Fruit fly (Drosophila melanogaster) whole organism, embryonic: ENCODE data around the gene Ir93a.

Experiments used
- Adf1 ChIP-seq: fragments of 200-800 bp; sonication (Bioruptor generic); IDR thresholded peaks from 2 replicates; pipeline ENCODE4 v1.3.6; 2022; ENCODE audit warnings: missing biosample characterization, missing genetic modification characterization
- CG14050 ChIP-seq: fragments of 200-800 bp; sonication (Bioruptor generic); IDR thresholded peaks from 3 replicates; pipeline ENCODE4 v1.3.6; 2022; ENCODE audit warnings: missing biosample characterization, missing genetic modification characterization
- CG14710 ChIP-seq: fragments of 200-800 bp; sonication (Bioruptor generic); optimal IDR thresholded peaks from 3 replicates; lab custom pipeline; 2019; ENCODE audit warnings: missing biosample characterization, mild to moderate bottlenecking, missing genetic modification characterization, moderate library complexity
- CG17328 ChIP-seq: fragments of 200-800 bp; sonication (Bioruptor generic); IDR thresholded peaks from 2 replicates; pipeline ENCODE4 v1.3.6; 2022; ENCODE audit warnings: missing biosample characterization, missing genetic modification characterization
- CG17802 ChIP-seq: fragments of 200-800 bp; sonication (Bioruptor generic); optimal IDR thresholded peaks from 2 replicates; lab custom pipeline; 2018; ENCODE audit warnings: missing biosample characterization, mild to moderate bottlenecking, missing genetic modification characterization, moderate library complexity
- CG17829 ChIP-seq: fragments of 200-800 bp; optimal IDR thresholded peaks from 2 replicates; lab custom pipeline; 2019; ENCODE audit warnings: missing biosample characterization, mild to moderate bottlenecking, missing genetic modification characterization, moderate library complexity
- CG1792 ChIP-seq: fragments of 200-800 bp; sonication (Bioruptor generic); optimal IDR thresholded peaks from 2 replicates; lab custom pipeline; 2016; ENCODE audit warnings: missing biosample characterization, missing genetic modification characterization
- CG18262 ChIP-seq: fragments of 200-800 bp; optimal IDR thresholded peaks from 3 replicates; lab custom pipeline; 2019; ENCODE audit warnings: missing biosample characterization, mild to moderate bottlenecking, missing genetic modification characterization, moderate library complexity
- CG18599 ChIP-seq: fragments of 200-800 bp; sonication (Bioruptor generic); optimal IDR thresholded peaks from 3 replicates; lab custom pipeline; 2017; ENCODE audit warnings: missing biosample characterization, missing genetic modification characterization, mild to moderate bottlenecking, moderate library complexity, missing genetic modification reagents
- CG2678 ChIP-seq: fragments of 200-800 bp; sonication (Bioruptor generic); optimal IDR thresholded peaks from 3 replicates; lab custom pipeline; 2019; ENCODE audit warnings: missing biosample characterization, mild to moderate bottlenecking, missing genetic modification characterization, moderate library complexity
- CG30403 ChIP-seq: fragments of 200-800 bp; sonication (Bioruptor generic); optimal IDR thresholded peaks from 3 replicates; lab custom pipeline; 2016; ENCODE audit warnings: missing biosample characterization, missing genetic modification characterization
- CG3726 ChIP-seq: fragments of 200-800 bp; sonication (Bioruptor generic); IDR thresholded peaks from 3 replicates; pipeline ENCODE4, ENCODE4 v1.3.6; 2022; ENCODE audit warnings: missing biosample characterization, missing genetic modification characterization
- CG5953 ChIP-seq: fragments of 200-800 bp; sonication (Bioruptor generic); IDR thresholded peaks from 2 replicates; pipeline ENCODE4 v1.3.6; 2022; ENCODE audit warnings: missing biosample characterization, missing genetic modification characterization
- CG7839 ChIP-seq: fragments of 200-800 bp; sonication (Bioruptor generic); optimal IDR thresholded peaks from 3 replicates; lab custom pipeline; 2018; ENCODE audit warnings: missing biosample characterization, mild to moderate bottlenecking, missing genetic modification characterization, moderate library complexity
- CG7963 ChIP-seq: fragments of 200-800 bp; sonication (Bioruptor generic); IDR thresholded peaks from 3 replicates; pipeline ENCODE4 v1.3.6; 2022; ENCODE audit warnings: missing biosample characterization, missing genetic modification characterization; ENCODE audit not compliant: partially characterized antibody
- CG7987 ChIP-seq: fragments of 200-800 bp; sonication (Bioruptor generic); optimal IDR thresholded peaks from 2 replicates; lab custom pipeline; 2018; ENCODE audit warnings: missing biosample characterization, mild to moderate bottlenecking, missing genetic modification characterization, moderate library complexity
- CG8359 ChIP-seq: fragments of 200-800 bp; sonication (Bioruptor generic); optimal IDR thresholded peaks from 2 replicates; lab custom pipeline; 2017; ENCODE audit warnings: missing biosample characterization, mild to moderate bottlenecking, missing genetic modification characterization, borderline replicate concordance
- Chrac-16 ChIP-seq: fragments of 200-800 bp; sonication (Bioruptor generic); optimal IDR thresholded peaks from 3 replicates; lab custom pipeline; 2016; ENCODE audit warnings: missing biosample characterization, missing genetic modification characterization
- CrebB ChIP-seq: fragments of 200-800 bp; sonication (Bioruptor generic); optimal IDR thresholded peaks from 3 replicates; lab custom pipeline; 2018; ENCODE audit warnings: missing biosample characterization, mild to moderate bottlenecking, missing genetic modification characterization
- Hr51 ChIP-seq, 2 experiments: fragments of 200-800 bp; sonication (Bioruptor generic); optimal IDR thresholded peaks; 2 replicates in 1 of 2; 3 replicates in 1 of 2; lab custom pipeline; 2016 to 2018; ENCODE audit warnings: missing biosample characterization in 2 of 2, missing genetic modification characterization in 2 of 2, mild to moderate bottlenecking in 1 of 2, moderate library complexity in 1 of 2
- MBD-R2 ChIP-seq: fragments of 200-800 bp; sonication (Bioruptor generic); IDR thresholded peaks from 2 replicates; pipeline ENCODE4 v1.3.6; 2022; ENCODE audit warnings: missing biosample characterization, missing genetic modification characterization
- MESR4 ChIP-seq: fragments of 200-800 bp; sonication (Bioruptor generic); optimal IDR thresholded peaks from 2 replicates; lab custom pipeline; 2018; ENCODE audit warnings: missing biosample characterization, mild to moderate bottlenecking, missing genetic modification characterization, moderate library complexity
- MTF-1 ChIP-seq: fragments of 200-800 bp; sonication (Bioruptor generic); optimal IDR thresholded peaks from 2 replicates; lab custom pipeline; 2018; ENCODE audit warnings: missing biosample characterization, mild to moderate bottlenecking, missing genetic modification characterization, borderline replicate concordance
- Med ChIP-seq: fragments of 200-800 bp; sonication (Bioruptor generic); peaks from one replicate; lab custom pipeline; 2016; ENCODE audit warnings: missing biosample characterization, missing genetic modification characterization, mild to moderate bottlenecking, inconsistent platforms, moderate library complexity
- Nf-YC ChIP-seq: fragments of 200-800 bp; optimal IDR thresholded peaks from 3 replicates; lab custom pipeline; 2019; ENCODE audit warnings: missing biosample characterization, mild to moderate bottlenecking, missing genetic modification characterization, moderate library complexity
- Ptx1 ChIP-seq: fragments of 200-800 bp; sonication (Bioruptor generic); IDR thresholded peaks from 2 replicates; pipeline ENCODE4 v1.3.6; 2022; ENCODE audit warnings: missing biosample characterization, missing genetic modification characterization
- Trl ChIP-seq, 3 experiments: fragments of >200 bp in 2 of 3; fragments of 200-800 bp in 1 of 3; sonication (Bioruptor generic) in 1 of 3; optimal IDR thresholded peaks; 2 replicates in 1 of 3; 3 replicates in 2 of 3; lab custom pipeline; 2016 to 2017; ENCODE audit warnings: missing biosample characterization in 1 of 3, missing genetic modification characterization in 1 of 3
- Xrp1 ChIP-seq: fragments of 200-800 bp; sonication (Bioruptor generic); IDR thresholded peaks from 2 replicates; pipeline ENCODE4 v1.3.6; 2022; ENCODE audit warnings: missing biosample characterization, missing genetic modification characterization
- YL-1 ChIP-seq: fragments of 200-800 bp; sonication (Bioruptor generic); optimal IDR thresholded peaks from 3 replicates; lab custom pipeline; 2017; ENCODE audit warnings: missing biosample characterization, mild to moderate bottlenecking, missing genetic modification characterization
- bcd ChIP-seq: fragments of 200-800 bp; sonication (Bioruptor generic); optimal IDR thresholded peaks from 2 replicates; lab custom pipeline; 2017; ENCODE audit warnings: missing biosample characterization, mild to moderate bottlenecking, missing genetic modification characterization
- caup ChIP-seq: fragments of 200-800 bp; sonication (Bioruptor generic); optimal IDR thresholded peaks from 3 replicates; lab custom pipeline; 2017; ENCODE audit warnings: missing biosample characterization, mild to moderate bottlenecking, missing genetic modification characterization, moderate library complexity; ENCODE audit not compliant: severe bottlenecking
- chinmo ChIP-seq: fragments of 200-800 bp; sonication (Bioruptor generic); IDR thresholded peaks from 4 replicates; pipeline ENCODE4 v1.3.6; 2022; ENCODE audit warnings: missing biosample characterization, missing genetic modification characterization; ENCODE audit not compliant: partially characterized antibody
- corto ChIP-seq: fragments of 200-800 bp; sonication (Bioruptor generic); optimal IDR thresholded peaks from 2 replicates; lab custom pipeline; 2016; ENCODE audit warnings: missing biosample characterization, mild to moderate bottlenecking, missing genetic modification characterization, moderate library complexity
- emc ChIP-seq: fragments of 200-800 bp; sonication (Bioruptor generic); optimal IDR thresholded peaks from 2 replicates; lab custom pipeline; 2016; ENCODE audit warnings: missing biosample characterization, missing genetic modification characterization
- eyg ChIP-seq: fragments of 200-800 bp; sonication (Bioruptor generic); optimal IDR thresholded peaks from 3 replicates; lab custom pipeline; 2016; ENCODE audit warnings: missing biosample characterization, missing genetic modification characterization
- fd102C ChIP-seq: fragments of 200-800 bp; sonication (Bioruptor generic); optimal IDR thresholded peaks from 2 replicates; lab custom pipeline; 2018; ENCODE audit warnings: missing biosample characterization, mild to moderate bottlenecking, missing genetic modification characterization, moderate library complexity
- fd3F ChIP-seq: fragments of 200-800 bp; sonication (Bioruptor generic); optimal IDR thresholded peaks from 2 replicates; lab custom pipeline; 2018; ENCODE audit warnings: missing biosample characterization, mild to moderate bottlenecking, missing genetic modification characterization, moderate library complexity
- mirr ChIP-seq: fragments of 200-800 bp; sonication (Bioruptor generic); optimal IDR thresholded peaks from 3 replicates; lab custom pipeline; 2018; ENCODE audit warnings: missing biosample characterization, mild to moderate bottlenecking, missing genetic modification characterization
- mld ChIP-seq: fragments of 200-800 bp; sonication (Bioruptor generic); IDR thresholded peaks from 3 replicates; pipeline ENCODE4 v1.3.6; 2022; ENCODE audit warnings: missing biosample characterization, missing genetic modification characterization; ENCODE audit not compliant: partially characterized antibody
- nerfin-2 ChIP-seq: fragments of 200-800 bp; sonication (Bioruptor generic); IDR thresholded peaks from 2 replicates; pipeline ENCODE4 v1.3.6; 2022; ENCODE audit warnings: missing biosample characterization, missing genetic modification characterization; ENCODE audit not compliant: partially characterized antibody
- row ChIP-seq: fragments of 200-800 bp; sonication (Bioruptor generic); IDR thresholded peaks from 3 replicates; pipeline ENCODE4 v1.3.6; 2022; ENCODE audit warnings: missing biosample characterization, missing genetic modification characterization
- sc ChIP-seq, 3 experiments: fragments of >200 bp in 2 of 3; fragments of 200-800 bp in 1 of 3; sonication (Bioruptor generic) in 1 of 3; optimal IDR thresholded peaks; 2 replicates in 2 of 3; 3 replicates in 1 of 3; lab custom pipeline; 2017; ENCODE audit warnings: mild to moderate bottlenecking in 1 of 3, missing biosample characterization in 1 of 3, missing genetic modification characterization in 1 of 3, missing genetic modification reagents in 1 of 3
- sr ChIP-seq: fragments of 200-800 bp; sonication (Bioruptor generic); IDR thresholded peaks from 3 replicates; pipeline ENCODE4 v1.3.6; 2022; ENCODE audit warnings: missing biosample characterization, missing genetic modification characterization
- tap ChIP-seq: fragments of 200-800 bp; optimal IDR thresholded peaks from 3 replicates; lab custom pipeline; 2019; ENCODE audit warnings: missing biosample characterization, mild to moderate bottlenecking, missing genetic modification characterization, moderate library complexity
- usp ChIP-seq: fragments of >200 bp; optimal IDR thresholded peaks from 2 replicates; lab custom pipeline; 2017; ENCODE audit warnings: missing biosample characterization, missing genetic modification characterization
- zfh2 ChIP-seq: fragments of 200-800 bp; sonication (Bioruptor generic); optimal IDR thresholded peaks from 2 replicates; lab custom pipeline; 2016; ENCODE audit warnings: missing biosample characterization, missing genetic modification characterization

Ir93a gene

DNA sequence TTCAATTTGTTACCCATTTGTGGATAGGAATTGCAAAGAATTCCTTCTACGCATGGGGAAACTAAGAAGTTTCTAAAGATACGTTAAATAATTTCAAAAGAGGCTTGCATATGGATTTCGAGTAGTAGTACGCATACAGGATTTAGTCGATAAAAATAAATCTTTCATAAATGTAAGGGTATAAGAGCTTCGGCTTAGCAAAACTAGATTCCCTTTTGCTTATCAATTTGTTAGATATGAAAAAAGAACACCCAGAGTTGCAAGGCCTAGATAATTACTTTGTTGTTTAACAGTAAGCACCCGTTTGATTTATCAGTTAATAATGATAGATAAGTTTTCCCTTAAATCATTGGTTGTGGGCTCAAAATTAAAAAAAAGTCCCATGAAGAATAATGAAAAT, 14.3 kb downstream of the Ir93a start (continued):
- TF ChIP-seq row (GFP tag; lab: Robert Waterston, UW): peak; percentile 71
- no peak for TF ChIP-seq MESR4 (GFP tag; lab: Kevin White, UChicago)
- TF ChIP-seq Chrac-16: no peak
- no peak for TF ChIP-seq YL-1 (GFP tag; lab: Kevin White, UChicago)
- TF ChIP-seq Ptx1: 0 out of 2 replicates have a peak, but pooled peaks have one; percentile 15
- no peak for TF ChIP-seq CrebB (tag; lab: Kevin White, UChicago)
- no peak for TF ChIP-seq eyg (GFP tag; lab: Kevin White, UChicago)
- TF ChIP-seq Med: peak; percentile 12
- no peak for TF ChIP-seq bcd (GFP tag; lab: Kevin White, UChicago)
- TF ChIP-seq sr (GFP tag; lab: Robert Waterston, UW): no peak
- TF ChIP-seq Xrp1 (GFP tag; lab: Robert Waterston, UW): peak; percentile 39; the same call in 1 of the 2 replicates
- TF ChIP-seq mirr (GFP tag; lab: Kevin White, UChicago): peak; percentile 76
- TF ChIP-seq CG8359: no peak
- peak; percentile 39 for TF ChIP-seq CG7839
- peak; percentile 43 for TF ChIP-seq CG2678 (tag; lab: Kevin White, UChicago)
- no peak for TF ChIP-seq tap (tag; lab: Kevin White, UChicago)
- no peak for TF ChIP-seq CG17802 (tag; lab: Kevin White, UChicago)
- TF ChIP-seq mld (GFP tag; lab: Robert Waterston, UW): no peak
- TF ChIP-seq Nf-YC (tag; lab: Kevin White, UChicago): peak; percentile 22
- TF ChIP-seq MBD-R2 (GFP tag; lab: Robert Waterston, UW): no peak
- peak; percentile 19 for TF ChIP-seq CG18599 (GFP tag; lab: Kevin White, UChicago)
- TF ChIP-seq usp (GFP tag; lab: Kevin White, UChicago): no peak
- TF ChIP-seq CG14050 (GFP tag; lab: Robert Waterston, UW): no peak
- TF ChIP-seq CG30403 (GFP tag; lab: Kevin White, UChicago): no peak
- peak; percentile 12 for TF ChIP-seq CG18262 (tag; lab: Kevin White, UChicago)

DNA sequence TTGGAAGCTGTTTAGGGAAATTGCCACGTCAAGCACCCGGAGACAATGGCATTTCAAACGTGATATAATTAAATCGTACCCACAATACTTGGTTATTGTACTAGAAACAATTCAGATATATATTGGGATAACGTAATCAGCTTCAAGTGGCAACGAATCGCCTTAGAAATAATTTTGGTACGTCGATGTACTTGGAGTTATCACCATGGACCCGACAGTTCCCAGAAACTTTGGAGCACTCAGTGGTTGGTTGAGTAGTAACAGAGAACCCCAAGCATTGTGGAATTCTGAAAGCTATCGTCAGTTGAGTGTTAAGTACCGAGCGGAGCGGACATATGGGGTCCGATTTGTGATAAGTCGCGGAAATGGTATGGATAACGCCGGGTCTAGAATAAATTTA, 17.9 kb downstream of the Ir93a start, which contains the start of gene CG15695:
Gene CG15695 (plus strand): TSS at position 301 of the 400 bp plus-strand sequence.
- TF ChIP-seq Hr51 (GFP tag; optimal IDR thresholded peaks at IDR 0.05; lab: Kevin White, UChicago): no peak
- TF ChIP-seq MTF-1 (GFP tag; lab: Kevin White, UChicago): no peak
- no peak for TF ChIP-seq corto
- TF ChIP-seq fd102C: no peak
- TF ChIP-seq CG5953: no peak

DNA sequence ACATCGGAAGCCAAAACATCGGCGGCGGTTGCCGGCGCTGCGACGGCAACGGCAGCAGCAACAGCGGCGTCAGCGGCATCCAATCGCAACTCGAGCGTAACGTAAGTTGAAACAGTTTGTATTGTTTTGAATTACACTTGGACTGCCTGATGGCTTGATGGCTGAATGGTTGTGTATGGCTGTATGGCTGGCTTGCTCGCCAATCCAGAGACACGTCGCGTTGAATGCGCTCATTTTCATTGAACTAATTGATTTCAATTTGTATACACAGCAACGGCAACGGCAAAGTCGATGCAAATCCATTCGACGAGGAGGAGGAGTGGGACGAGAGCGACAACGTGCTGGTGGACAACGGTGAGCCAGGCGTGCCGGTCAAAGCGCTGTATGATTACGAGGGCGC, 21.0 kb downstream of the Ir93a start:
- no peak for TF ChIP-seq nerfin-2 (GFP tag; lab: Robert Waterston, UW)
- TF ChIP-seq CG17328 (GFP tag; lab: Robert Waterston, UW): no peak
- TF ChIP-seq caup: no peak
- TF ChIP-seq CG1792 (GFP tag; lab: Kevin White, UChicago): no peak
- TF ChIP-seq CG3726 (GFP tag; lab: Robert Waterston, UW): no peak
- TF ChIP-seq CG17829 (tag; lab: Kevin White, UChicago): no peak
- peak; percentile 27 for TF ChIP-seq Med
- TF ChIP-seq Adf1 (GFP tag; lab: Robert Waterston, UW): peak; percentile 71
- TF ChIP-seq sc (optimal IDR thresholded peaks at IDR 0.05; lab: Kevin White, UChicago): no peak
- no peak for TF ChIP-seq sc (GFP tag; optimal IDR thresholded peaks at IDR 0.05; lab: Kevin White, UChicago)
- no peak for TF ChIP-seq CG14710 (tag; lab: Kevin White, UChicago)
- TF ChIP-seq CG7987: no peak
- no peak for TF ChIP-seq CG7963 (GFP tag; lab: Robert Waterston, UW)
- TF ChIP-seq Trl (optimal IDR thresholded peaks at IDR 0.05; lab: Kevin White, UChicago): no peak
- TF ChIP-seq Trl (GFP tag; optimal IDR thresholded peaks at IDR 0.05; lab: Kevin White, UChicago): no peak
- peak; percentile 77 for TF ChIP-seq Nf-YC (tag; lab: Kevin White, UChicago)
- no peak for TF ChIP-seq emc (GFP tag; lab: Kevin White, UChicago)
- TF ChIP-seq CG8359: no peak
- no peak for TF ChIP-seq fd3F (GFP tag; lab: Kevin White, UChicago)
- TF ChIP-seq chinmo (GFP tag; lab: Robert Waterston, UW): peak; percentile 60; the same call in 1 of the 4 replicates
- TF ChIP-seq zfh2 (GFP tag; lab: Kevin White, UChicago): no peak
